Fruit fly (Drosophila melanogaster) whole organism, embryonic: ENCODE measurements around the gene SerRS-m.

ENCODE experiments used
- CG12391 ChIP-seq: fragments of 200-800 bp; sonication (Bioruptor generic); optimal IDR thresholded peaks from 3 replicates; lab custom pipeline; 2018; ENCODE audit warnings: missing biosample characterization, mild to moderate bottlenecking, missing genetic modification characterization, moderate library complexity
- CG12659 ChIP-seq: fragments of 200-800 bp; sonication (Bioruptor generic); optimal IDR thresholded peaks from 3 replicates; lab custom pipeline; 2017; ENCODE audit warnings: mild to moderate bottlenecking, missing biosample characterization, missing genetic modification reagents, missing genetic modification characterization
- CG13287 ChIP-seq: fragments of 200-800 bp; sonication (Bioruptor generic); IDR thresholded peaks from 2 replicates; pipeline ENCODE4 v1.3.6; 2022; ENCODE audit warnings: missing biosample characterization, missing genetic modification characterization; ENCODE audit not compliant: partially characterized antibody
- CG1603 ChIP-seq: fragments of 200-800 bp; sonication (Bioruptor generic); optimal IDR thresholded peaks from 2 replicates; lab custom pipeline; 2019; ENCODE audit warnings: missing biosample characterization, mild to moderate bottlenecking, missing genetic modification characterization, moderate library complexity
- CG17186 ChIP-seq: fragments of 200-800 bp; sonication (Bioruptor generic); optimal IDR thresholded peaks from 3 replicates; lab custom pipeline; 2017; ENCODE audit warnings: missing biosample characterization, missing genetic modification reagents, missing genetic modification characterization
- CG18262 ChIP-seq: fragments of 200-800 bp; optimal IDR thresholded peaks from 3 replicates; lab custom pipeline; 2019; ENCODE audit warnings: missing biosample characterization, mild to moderate bottlenecking, missing genetic modification characterization, moderate library complexity
- CG18619 ChIP-seq: fragments of 200-800 bp; sonication (Bioruptor generic); optimal IDR thresholded peaks from 3 replicates; lab custom pipeline; 2017; ENCODE audit warnings: missing biosample characterization, mild to moderate bottlenecking, missing genetic modification characterization
- CG2129 ChIP-seq: fragments of 200-800 bp; sonication (Bioruptor generic); IDR thresholded peaks from 2 replicates; pipeline ENCODE4 v1.3.6; 2022; ENCODE audit warnings: missing biosample characterization, missing genetic modification characterization; ENCODE audit not compliant: partially characterized antibody
- CG34422 ChIP-seq: fragments of 200-800 bp; sonication (Bioruptor generic); IDR thresholded peaks from 3 replicates; pipeline ENCODE4 v1.3.6; 2022; ENCODE audit warnings: missing biosample characterization, missing genetic modification characterization
- CG8944 ChIP-seq: fragments of 200-800 bp; sonication (Bioruptor generic); optimal IDR thresholded peaks from 3 replicates; lab custom pipeline; 2016; ENCODE audit warnings: missing biosample characterization, missing genetic modification characterization
- CG9437 ChIP-seq: fragments of 200-800 bp; sonication (Bioruptor generic); optimal IDR thresholded peaks from 2 replicates; lab custom pipeline; 2018; ENCODE audit warnings: missing biosample characterization, mild to moderate bottlenecking, missing genetic modification characterization
- CrebB ChIP-seq: fragments of 200-800 bp; sonication (Bioruptor generic); optimal IDR thresholded peaks from 3 replicates; lab custom pipeline; 2018; ENCODE audit warnings: missing biosample characterization, mild to moderate bottlenecking, missing genetic modification characterization
- Dip3 ChIP-seq: fragments of 200-800 bp; sonication (Bioruptor generic); optimal IDR thresholded peaks from 3 replicates; lab custom pipeline; 2016; ENCODE audit warnings: missing biosample characterization, missing genetic modification characterization
- Doc3 ChIP-seq: fragments of 200-800 bp; sonication (Bioruptor generic); IDR thresholded peaks from 3 replicates; pipeline ENCODE4 v1.3.6; 2022; ENCODE audit warnings: missing biosample characterization, missing genetic modification characterization; ENCODE audit not compliant: partially characterized antibody
- Dp ChIP-seq: fragments of 200-800 bp; sonication (Bioruptor generic); optimal IDR thresholded peaks from 2 replicates; lab custom pipeline; 2018; ENCODE audit warnings: missing biosample characterization, mild to moderate bottlenecking, missing genetic modification characterization, moderate library complexity
- Dref ChIP-seq: fragments of 200-800 bp; sonication (Bioruptor generic); IDR thresholded peaks from 2 replicates; pipeline ENCODE4 v1.3.6; 2022; ENCODE audit warnings: missing biosample characterization, missing genetic modification characterization
- GATAe ChIP-seq: fragments of 200-800 bp; sonication (Bioruptor generic); conservative IDR thresholded peaks from 2 replicates; pipeline ENCODE4 v1.3.6; 2022; ENCODE audit warnings: missing biosample characterization, missing genetic modification characterization
- Myb ChIP-seq: fragments of 200-800 bp; sonication (Bioruptor generic); optimal IDR thresholded peaks from 2 replicates; lab custom pipeline; 2016; ENCODE audit warnings: missing biosample characterization, missing genetic modification characterization
- NK7.1 ChIP-seq: fragments of 200-800 bp; sonication (Bioruptor generic); optimal IDR thresholded peaks from 3 replicates; lab custom pipeline; 2016; ENCODE audit warnings: missing biosample characterization, missing genetic modification characterization
- Oaz ChIP-seq: fragments of 200-800 bp; sonication (Bioruptor generic); IDR thresholded peaks from 2 replicates; pipeline ENCODE4 v1.3.6; 2022; ENCODE audit warnings: missing biosample characterization, missing genetic modification characterization
- Oli ChIP-seq: fragments of 200-800 bp; sonication (Bioruptor generic); optimal IDR thresholded peaks from 2 replicates; lab custom pipeline; 2018; ENCODE audit warnings: missing biosample characterization, mild to moderate bottlenecking, missing genetic modification characterization, moderate library complexity
- PHDP ChIP-seq: fragments of 200-800 bp; sonication (Bioruptor generic); optimal IDR thresholded peaks from 3 replicates; lab custom pipeline; 2018; ENCODE audit warnings: missing biosample characterization, mild to moderate bottlenecking, missing genetic modification characterization, moderate library complexity
- Ravus ChIP-seq: fragments of 200-800 bp; sonication (Bioruptor generic); IDR thresholded peaks from 2 replicates; pipeline ENCODE4 v1.3.6; 2022; ENCODE audit warnings: missing biosample characterization, missing genetic modification characterization
- Six4 ChIP-seq: fragments of 200-800 bp; sonication (Bioruptor generic); optimal IDR thresholded peaks from 2 replicates; lab custom pipeline; 2016; ENCODE audit warnings: missing biosample characterization, missing genetic modification characterization
- Sry-β ChIP-seq: fragments of 200-800 bp; sonication (Bioruptor generic); optimal IDR thresholded peaks from 2 replicates; lab custom pipeline; 2018; ENCODE audit warnings: missing biosample characterization, mild to moderate bottlenecking, missing genetic modification characterization, moderate library complexity
- Vsx1 ChIP-seq: fragments of 200-800 bp; sonication (Bioruptor generic); optimal IDR thresholded peaks from 2 replicates; lab custom pipeline; 2017; ENCODE audit warnings: missing biosample characterization, mild to moderate bottlenecking, missing genetic modification characterization, missing genetic modification reagents
- ato ChIP-seq: fragments of 200-800 bp; sonication (Bioruptor generic); IDR thresholded peaks from 2 replicates; pipeline ENCODE4 v1.3.6; 2022; ENCODE audit warnings: missing biosample characterization, missing genetic modification characterization; ENCODE audit not compliant: partially characterized antibody
- bsh ChIP-seq, 2 experiments: fragments of 200-800 bp; sonication (Bioruptor generic); optimal IDR thresholded peaks; 2 replicates each; lab custom pipeline; 2017 to 2018; ENCODE audit warnings: mild to moderate bottlenecking in 2 of 2, missing biosample characterization in 2 of 2, missing genetic modification characterization in 2 of 2, moderate library complexity in 1 of 2
- cas ChIP-seq: fragments of 200-800 bp; sonication (Bioruptor generic); IDR thresholded peaks from 2 replicates; pipeline ENCODE4 v1.3.6; 2022; ENCODE audit warnings: missing biosample characterization, missing genetic modification characterization
- ci ChIP-seq: fragments of 200-800 bp; sonication (Bioruptor generic); IDR thresholded peaks from 3 replicates; pipeline ENCODE4 v1.3.6; 2022; ENCODE audit warnings: missing biosample characterization, missing genetic modification characterization
- corto ChIP-seq: fragments of 200-800 bp; sonication (Bioruptor generic); optimal IDR thresholded peaks from 2 replicates; lab custom pipeline; 2016; ENCODE audit warnings: missing biosample characterization, mild to moderate bottlenecking, missing genetic modification characterization, moderate library complexity
- dmrt99B ChIP-seq: fragments of 200-800 bp; sonication (Bioruptor generic); optimal IDR thresholded peaks from 2 replicates; lab custom pipeline; 2018; ENCODE audit warnings: missing biosample characterization, mild to moderate bottlenecking, missing genetic modification characterization, moderate library complexity
- gcm ChIP-seq: fragments of 200-800 bp; sonication (Bioruptor generic); optimal IDR thresholded peaks from 2 replicates; lab custom pipeline; 2019; ENCODE audit warnings: missing biosample characterization, mild to moderate bottlenecking, missing genetic modification characterization, moderate library complexity
- grau ChIP-seq: fragments of 200-800 bp; optimal IDR thresholded peaks from 3 replicates; lab custom pipeline; 2019; ENCODE audit warnings: missing biosample characterization, mild to moderate bottlenecking, missing genetic modification characterization, moderate library complexity
- h ChIP-seq: fragments of >200 bp; optimal IDR thresholded peaks from 2 replicates; lab custom pipeline; 2017
- klu ChIP-seq: fragments of 200-800 bp; sonication (Bioruptor generic); IDR thresholded peaks from 2 replicates; pipeline ENCODE4 v1.3.6; 2022; ENCODE audit warnings: missing biosample characterization, missing genetic modification characterization
- kni ChIP-seq: fragments of 200-800 bp; sonication (Bioruptor generic); optimal IDR thresholded peaks from 3 replicates; lab custom pipeline; 2017; ENCODE audit warnings: mild to moderate bottlenecking, missing biosample characterization, missing genetic modification reagents, missing genetic modification characterization
- lilli ChIP-seq: fragments of 200-800 bp; sonication (Bioruptor generic); optimal IDR thresholded peaks from 3 replicates; lab custom pipeline; 2016; ENCODE audit warnings: missing biosample characterization, missing genetic modification characterization
- phol ChIP-seq: fragments of 200-800 bp; sonication (Bioruptor generic); optimal IDR thresholded peaks from 3 replicates; lab custom pipeline; 2018; ENCODE audit warnings: missing biosample characterization, mild to moderate bottlenecking, missing genetic modification characterization, moderate library complexity
- prd ChIP-seq, 3 experiments: fragments of >200 bp in 2 of 3; fragments of 200-800 bp in 1 of 3; sonication (Bioruptor generic) in 1 of 3; optimal IDR thresholded peaks in 2 of 3; IDR thresholded peaks in 1 of 3; 2 replicates in 2 of 3; 3 replicates in 1 of 3; pipeline versions ENCODE4 v1.3.6 to Lab custom; 2017 to 2022; ENCODE audit warnings: missing biosample characterization in 1 of 3, missing genetic modification characterization in 1 of 3
- pzg ChIP-seq: fragments of 200-800 bp; sonication (Bioruptor generic); optimal IDR thresholded peaks from 3 replicates; lab custom pipeline; 2018; ENCODE audit warnings: missing biosample characterization, mild to moderate bottlenecking, missing genetic modification characterization, moderate library complexity
- schlank ChIP-seq: fragments of 200-800 bp; sonication (Bioruptor generic); optimal IDR thresholded peaks from 2 replicates; lab custom pipeline; 2018; ENCODE audit warnings: missing biosample characterization, mild to moderate bottlenecking, missing genetic modification characterization
- sens ChIP-seq: fragments of 200-800 bp; sonication (Bioruptor generic); peaks from one replicate; lab custom pipeline; 2016; ENCODE audit warnings: missing biosample characterization, missing genetic modification characterization
- ssp ChIP-seq: fragments of 200-800 bp; sonication (Bioruptor generic); IDR thresholded peaks from 2 replicates; pipeline ENCODE4 v1.3.6; 2022; ENCODE audit warnings: missing biosample characterization, missing genetic modification characterization
- sug ChIP-seq: fragments of 200-800 bp; optimal IDR thresholded peaks from 2 replicates; lab custom pipeline; 2019; ENCODE audit warnings: missing biosample characterization, mild to moderate bottlenecking, missing genetic modification characterization, moderate library complexity
- tap ChIP-seq: fragments of 200-800 bp; optimal IDR thresholded peaks from 3 replicates; lab custom pipeline; 2019; ENCODE audit warnings: missing biosample characterization, mild to moderate bottlenecking, missing genetic modification characterization, moderate library complexity
- tna ChIP-seq: fragments of 200-800 bp; sonication (Bioruptor generic); IDR thresholded peaks from 2 replicates; pipeline ENCODE4 v1.3.6; 2022; ENCODE audit warnings: missing biosample characterization, missing genetic modification characterization; ENCODE audit not compliant: partially characterized antibody
- wek ChIP-seq: fragments of 200-800 bp; sonication (Bioruptor generic); optimal IDR thresholded peaks from 3 replicates; lab custom pipeline; 2018; ENCODE audit warnings: missing biosample characterization, mild to moderate bottlenecking, missing genetic modification characterization, moderate library complexity
- zf30C ChIP-seq: fragments of 200-800 bp; sonication (Bioruptor generic); optimal IDR thresholded peaks from 3 replicates; lab custom pipeline; 2018; ENCODE audit warnings: missing biosample characterization, mild to moderate bottlenecking, missing genetic modification characterization

Gene SerRS-m

DNA sequence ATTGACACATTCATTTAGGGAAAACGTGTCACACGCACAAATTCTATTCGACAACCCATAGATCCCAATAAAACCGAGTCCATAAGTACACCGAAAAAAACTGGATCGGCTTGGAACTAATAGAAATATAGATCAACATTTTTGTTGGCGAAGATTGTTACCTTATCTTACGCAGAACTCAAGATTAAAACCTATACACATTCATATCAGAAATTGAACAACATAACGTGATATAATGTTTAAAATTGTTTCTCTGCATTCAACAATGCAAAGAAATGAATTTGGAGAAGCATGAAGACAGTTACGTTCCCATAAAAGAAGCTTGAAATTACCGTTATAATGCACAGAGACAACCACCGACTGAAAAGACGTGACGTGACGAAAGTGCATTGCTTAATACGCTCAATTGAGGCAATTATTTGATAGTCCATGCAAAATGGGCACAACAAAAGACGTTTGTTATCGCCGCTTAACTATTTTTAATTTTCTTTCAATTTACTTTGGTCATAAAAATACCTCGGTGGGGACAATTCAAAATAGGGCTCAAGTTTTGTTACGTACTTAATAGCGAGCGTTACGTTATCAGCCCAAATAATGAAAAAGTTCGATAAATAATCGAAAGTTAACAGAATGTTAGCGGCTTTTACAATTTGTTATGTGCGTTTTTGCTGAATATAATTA is at the start of gene SerRS-m:
Gene SerRS-m (plus strand): TSS at position 616 of the 681 bp plus-strand sequence.
- peak; percentile 25 for TF ChIP-seq Dp
- TF ChIP-seq Sry-β (GFP tag; lab: Kevin White, UChicago) = no peak
- TF ChIP-seq schlank (tag; lab: Kevin White, UChicago) = no peak
- TF ChIP-seq Vsx1 = no peak
- TF ChIP-seq Oli (tag; lab: Kevin White, UChicago) = peak; percentile 13
- peak; percentile 68 for TF ChIP-seq Myb
- TF ChIP-seq CG13287 (GFP tag; lab: Robert Waterston, UW) = peak; percentile 33
- TF ChIP-seq ssp = no peak
- no peak for TF ChIP-seq CG17186
- TF ChIP-seq CG18619 (GFP tag; lab: Kevin White, UChicago) = no peak
- no peak for TF ChIP-seq h (lab: Kevin White, UChicago)
- peak; percentile 29 for TF ChIP-seq gcm
- TF ChIP-seq corto (GFP tag; lab: Kevin White, UChicago) = no peak
- TF ChIP-seq Dip3 (GFP tag; lab: Kevin White, UChicago) = no peak
- TF ChIP-seq klu (GFP tag; lab: Robert Waterston, UW) = no peak
- peak; percentile 24 for TF ChIP-seq CG12391 (tag; lab: Kevin White, UChicago)
- TF ChIP-seq CG2129 (GFP tag; lab: Robert Waterston, UW) = no peak
- TF ChIP-seq dmrt99B = no peak
- TF ChIP-seq pzg (GFP tag; lab: Kevin White, UChicago) = peak; percentile 3
- no peak for TF ChIP-seq Ravus
- peak; percentile 17 for TF ChIP-seq PHDP
- TF ChIP-seq ato = no peak
- peak; percentile 14 for TF ChIP-seq CG18262 (tag; lab: Kevin White, UChicago)
- no peak for TF ChIP-seq wek (GFP tag; lab: Kevin White, UChicago)
- TF ChIP-seq Oaz (GFP tag; lab: Robert Waterston, UW) = no peak
- TF ChIP-seq CG12659 (GFP tag; lab: Kevin White, UChicago) = peak; percentile 3
- TF ChIP-seq zf30C = peak; percentile 11
- TF ChIP-seq CG1603 (tag; lab: Kevin White, UChicago) = peak; percentile 19
- peak; percentile 17 for TF ChIP-seq kni (GFP tag; lab: Kevin White, UChicago)
- peak; percentile 11 for TF ChIP-seq lilli (GFP tag; lab: Kevin White, UChicago)
- TF ChIP-seq CG34422 (GFP tag; lab: Robert Waterston, UW) = no peak
- TF ChIP-seq Dref (GFP tag; lab: Robert Waterston, UW) = peak; percentile 45
- TF ChIP-seq Doc3 (GFP tag; lab: Robert Waterston, UW) = no peak
- TF ChIP-seq phol = peak; percentile 32
- TF ChIP-seq ci (GFP tag; lab: Robert Waterston, UW) = 0 out of 3 replicates have a peak, but pooled peaks have one; percentile 19
- TF ChIP-seq sug (tag; lab: Kevin White, UChicago) = peak; percentile 12
- TF ChIP-seq prd (optimal IDR thresholded peaks at IDR 0.05; lab: Kevin White, UChicago) = no peak
- TF ChIP-seq prd (GFP tag; IDR thresholded peaks at IDR 0.05; lab: Robert Waterston, UW) = peak; percentile 21; the same call in 1 of the 3 replicates
- no peak for TF ChIP-seq GATAe (GFP tag; lab: Robert Waterston, UW)
- no peak for TF ChIP-seq cas (GFP tag; lab: Robert Waterston, UW)
- no peak for TF ChIP-seq tna (GFP tag; lab: Robert Waterston, UW)
- peak in 1 of 2 experiments; percentile 62 for TF ChIP-seq bsh (GFP tag; optimal IDR thresholded peaks at IDR 0.05; lab: Kevin White, UChicago)
- TF ChIP-seq tap (tag; lab: Kevin White, UChicago) = no peak
- peak; percentile 83 for TF ChIP-seq sens (GFP tag; lab: Kevin White, UChicago)
- TF ChIP-seq Six4 (GFP tag; lab: Kevin White, UChicago) = peak; percentile 17
- TF ChIP-seq grau (tag; lab: Kevin White, UChicago) = peak; percentile 13
- no peak for TF ChIP-seq CrebB (tag; lab: Kevin White, UChicago)
- no peak for TF ChIP-seq CG8944 (GFP tag; lab: Kevin White, UChicago)
- peak; percentile 99 for TF ChIP-seq CG9437 (GFP tag; lab: Kevin White, UChicago)
- no peak for TF ChIP-seq NK7.1 (GFP tag; lab: Kevin White, UChicago)
